Fruit fly (Drosophila melanogaster) whole organism, embryonic: ENCODE results near the gene ens.

Experiments used
- Adf1 ChIP-seq: fragments of 200-800 bp; sonication (Bioruptor generic); IDR thresholded peaks from 2 replicates; pipeline ENCODE4 v1.3.6; 2022; ENCODE audit warnings: missing biosample characterization, missing genetic modification characterization
- B-H2 ChIP-seq: fragments of 200-800 bp; sonication (Bioruptor generic); optimal IDR thresholded peaks from 2 replicates; lab custom pipeline; 2018; ENCODE audit warnings: missing biosample characterization, mild to moderate bottlenecking, missing genetic modification characterization
- BtbVII ChIP-seq: fragments of 200-800 bp; sonication (Bioruptor generic); optimal IDR thresholded peaks from 3 replicates; lab custom pipeline; 2017; ENCODE audit warnings: missing biosample characterization, mild to moderate bottlenecking, missing genetic modification characterization
- CG10274 ChIP-seq: fragments of 200-800 bp; sonication (Bioruptor generic); optimal IDR thresholded peaks from 3 replicates; lab custom pipeline; 2017; ENCODE audit warnings: missing biosample characterization, mild to moderate bottlenecking, missing genetic modification characterization
- CG11456 ChIP-seq: fragments of 200-800 bp; sonication (Bioruptor generic); IDR thresholded peaks from 3 replicates; pipeline ENCODE4 v1.3.6; 2022; ENCODE audit warnings: missing biosample characterization, missing genetic modification characterization
- CG12219 ChIP-seq: fragments of 200-800 bp; sonication (Bioruptor generic); optimal IDR thresholded peaks from 3 replicates; lab custom pipeline; 2018; ENCODE audit warnings: missing biosample characterization, mild to moderate bottlenecking, missing genetic modification characterization
- CG15269 ChIP-seq: fragments of 200-800 bp; sonication (Bioruptor generic); optimal IDR thresholded peaks from 2 replicates; lab custom pipeline; 2018; ENCODE audit warnings: missing biosample characterization, mild to moderate bottlenecking, missing genetic modification characterization, moderate library complexity
- CG1529 ChIP-seq: fragments of 200-800 bp; sonication (Bioruptor generic); optimal IDR thresholded peaks from 3 replicates; lab custom pipeline; 2018; ENCODE audit warnings: missing biosample characterization, missing genetic modification characterization
- CG15601 ChIP-seq: fragments of 200-800 bp; sonication (Bioruptor generic); optimal IDR thresholded peaks from 3 replicates; lab custom pipeline; 2019; ENCODE audit warnings: missing biosample characterization, mild to moderate bottlenecking, missing genetic modification characterization, moderate library complexity
- CG1647 ChIP-seq: fragments of 200-800 bp; sonication (Bioruptor generic); optimal IDR thresholded peaks from 3 replicates; lab custom pipeline; 2016; ENCODE audit warnings: missing biosample characterization, missing genetic modification characterization
- CG17912 ChIP-seq: fragments of 200-800 bp; sonication (Bioruptor generic); optimal IDR thresholded peaks from 2 replicates; lab custom pipeline; 2018; ENCODE audit warnings: missing biosample characterization, mild to moderate bottlenecking, missing genetic modification characterization
- CG18764 ChIP-seq: fragments of 200-800 bp; sonication (Bioruptor generic); optimal IDR thresholded peaks from 3 replicates; lab custom pipeline; 2016; ENCODE audit warnings: missing biosample characterization, missing genetic modification characterization
- CG2889 ChIP-seq: fragments of 200-800 bp; sonication (Bioruptor generic); IDR thresholded peaks from 3 replicates; pipeline ENCODE4 v1.3.6; 2022; ENCODE audit warnings: missing biosample characterization, missing genetic modification characterization
- CG3281 ChIP-seq: fragments of 200-800 bp; sonication (Bioruptor generic); optimal IDR thresholded peaks from 3 replicates; lab custom pipeline; 2017; ENCODE audit warnings: missing biosample characterization, mild to moderate bottlenecking, missing genetic modification characterization
- CG33557 ChIP-seq: fragments of 200-800 bp; sonication (Bioruptor generic); optimal IDR thresholded peaks from 2 replicates; lab custom pipeline; 2019; ENCODE audit warnings: missing biosample characterization, mild to moderate bottlenecking, missing genetic modification characterization, moderate library complexity
- CG6654 ChIP-seq: fragments of 200-800 bp; sonication (Bioruptor generic); optimal IDR thresholded peaks from 2 replicates; lab custom pipeline; 2017; ENCODE audit warnings: missing biosample characterization, mild to moderate bottlenecking, missing genetic modification characterization
- CG9876 ChIP-seq: fragments of 200-800 bp; sonication (Bioruptor generic); optimal IDR thresholded peaks from 2 replicates; lab custom pipeline; 2016; ENCODE audit warnings: missing biosample characterization, missing genetic modification characterization
- CTCF ChIP-seq: fragments of 200-800 bp; sonication (Bioruptor generic); optimal IDR thresholded peaks from 2 replicates; lab custom pipeline; 2017; ENCODE audit warnings: missing biosample characterization, mild to moderate bottlenecking, missing genetic modification characterization, moderate library complexity
- Dref ChIP-seq: fragments of 200-800 bp; sonication (Bioruptor generic); IDR thresholded peaks from 2 replicates; pipeline ENCODE4 v1.3.6; 2022; ENCODE audit warnings: missing biosample characterization, missing genetic modification characterization
- Gsc ChIP-seq: fragments of 200-800 bp; sonication (Bioruptor generic); IDR thresholded peaks from 2 replicates; pipeline ENCODE4 v1.3.6; 2022; ENCODE audit warnings: missing biosample characterization, missing genetic modification characterization
- HmgZ ChIP-seq: fragments of 200-800 bp; sonication (Bioruptor generic); optimal IDR thresholded peaks from 2 replicates; lab custom pipeline; 2018; ENCODE audit warnings: missing biosample characterization, mild to moderate bottlenecking, missing genetic modification characterization
- Hmx ChIP-seq: fragments of 200-800 bp; sonication (Bioruptor generic); optimal IDR thresholded peaks from 2 replicates; lab custom pipeline; 2016; ENCODE audit warnings: missing biosample characterization, missing genetic modification characterization
- Jarid2 ChIP-seq: fragments of 200-800 bp; sonication (Bioruptor generic); optimal IDR thresholded peaks from 3 replicates; lab custom pipeline; 2017; ENCODE audit warnings: mild to moderate bottlenecking, missing biosample characterization, missing genetic modification reagents, missing genetic modification characterization
- Nf-YA ChIP-seq: fragments of 200-800 bp; sonication (Bioruptor generic); IDR thresholded peaks from 2 replicates; pipeline ENCODE4 v1.3.6; 2022; ENCODE audit warnings: missing biosample characterization, missing genetic modification characterization
- Opbp ChIP-seq: fragments of 200-800 bp; sonication (Bioruptor generic); IDR thresholded peaks from 3 replicates; pipeline ENCODE4 v1.3.6; 2022; ENCODE audit warnings: missing biosample characterization, missing genetic modification characterization; ENCODE audit not compliant: partially characterized antibody
- Poxn ChIP-seq: fragments of 200-800 bp; sonication (Bioruptor generic); IDR thresholded peaks from 2 replicates; pipeline ENCODE4 v1.3.6; 2022; ENCODE audit warnings: missing biosample characterization, missing genetic modification characterization
- Taf1 ChIP-seq: fragments of 200-800 bp; sonication (Bioruptor generic); IDR thresholded peaks from 2 replicates; pipeline ENCODE4 v1.3.6; 2022; ENCODE audit warnings: missing biosample characterization, missing genetic modification characterization
- Xrp1 ChIP-seq: fragments of 200-800 bp; sonication (Bioruptor generic); IDR thresholded peaks from 2 replicates; pipeline ENCODE4 v1.3.6; 2022; ENCODE audit warnings: missing biosample characterization, missing genetic modification characterization
- bsh ChIP-seq, 2 experiments: fragments of 200-800 bp; sonication (Bioruptor generic); optimal IDR thresholded peaks; 2 replicates each; lab custom pipeline; 2017 to 2018; ENCODE audit warnings: mild to moderate bottlenecking in 2 of 2, missing biosample characterization in 2 of 2, missing genetic modification characterization in 2 of 2, moderate library complexity in 1 of 2
- crp ChIP-seq, 2 experiments: fragments of 200-800 bp; sonication (Bioruptor generic); optimal IDR thresholded peaks; 2 replicates in 1 of 2; 3 replicates in 1 of 2; lab custom pipeline; 2017; ENCODE audit warnings: missing biosample characterization in 2 of 2, missing genetic modification characterization in 2 of 2, mild to moderate bottlenecking in 1 of 2, moderate library complexity in 1 of 2
- danr ChIP-seq: fragments of 200-800 bp; sonication (Bioruptor generic); IDR thresholded peaks from 2 replicates; pipeline ENCODE4 v1.3.6; 2022; ENCODE audit warnings: missing biosample characterization, missing genetic modification characterization
- en ChIP-seq: fragments of 200-800 bp; sonication (Bioruptor generic); optimal IDR thresholded peaks from 2 replicates; lab custom pipeline; 2016; ENCODE audit warnings: missing biosample characterization, missing genetic modification characterization
- eyg ChIP-seq: fragments of 200-800 bp; sonication (Bioruptor generic); optimal IDR thresholded peaks from 3 replicates; lab custom pipeline; 2016; ENCODE audit warnings: missing biosample characterization, missing genetic modification characterization
- gce ChIP-seq: fragments of 200-800 bp; sonication (Bioruptor generic); IDR thresholded peaks from 3 replicates; pipeline ENCODE4 v1.3.6; 2022; ENCODE audit warnings: missing biosample characterization, missing genetic modification characterization
- gsb ChIP-seq: fragments of 200-800 bp; sonication (Bioruptor generic); IDR thresholded peaks from 2 replicates; pipeline ENCODE4 v1.3.6; 2022; ENCODE audit warnings: missing biosample characterization, missing genetic modification characterization
- gsb-n ChIP-seq: fragments of 200-800 bp; sonication (Bioruptor generic); optimal IDR thresholded peaks from 3 replicates; lab custom pipeline; 2018; ENCODE audit warnings: missing biosample characterization, mild to moderate bottlenecking, missing genetic modification characterization
- lbe ChIP-seq: fragments of 200-800 bp; sonication (Bioruptor generic); optimal IDR thresholded peaks from 2 replicates; lab custom pipeline; 2016; ENCODE audit warnings: missing biosample characterization, mild to moderate bottlenecking, missing genetic modification characterization
- nau ChIP-seq: fragments of 200-800 bp; sonication (Bioruptor generic); optimal IDR thresholded peaks from 3 replicates; lab custom pipeline; 2017; ENCODE audit warnings: missing biosample characterization, mild to moderate bottlenecking, missing genetic modification characterization, missing genetic modification reagents
- nmo ChIP-seq: fragments of 200-800 bp; sonication (Bioruptor generic); optimal IDR thresholded peaks from 2 replicates; lab custom pipeline; 2018; ENCODE audit warnings: missing biosample characterization, mild to moderate bottlenecking, missing genetic modification characterization, moderate library complexity
- onecut ChIP-seq: fragments of 200-800 bp; sonication (Bioruptor generic); IDR thresholded peaks from 2 replicates; pipeline ENCODE4 v1.3.6; 2022; ENCODE audit warnings: missing biosample characterization, missing genetic modification characterization
- pros ChIP-seq: fragments of 200-800 bp; sonication (Bioruptor generic); optimal IDR thresholded peaks from 3 replicates; lab custom pipeline; 2019; ENCODE audit warnings: missing biosample characterization, mild to moderate bottlenecking, missing genetic modification characterization, moderate library complexity
- psq ChIP-seq: fragments of 200-800 bp; sonication (Bioruptor generic); optimal IDR thresholded peaks from 2 replicates; lab custom pipeline; 2017; ENCODE audit warnings: missing biosample characterization, missing genetic modification characterization
- pum ChIP-seq: fragments of 200-800 bp; sonication (Bioruptor generic); optimal IDR thresholded peaks from 2 replicates; lab custom pipeline; 2016; ENCODE audit warnings: missing biosample characterization, missing genetic modification characterization
- ranshi ChIP-seq: fragments of 200-800 bp; sonication (Bioruptor generic); IDR thresholded peaks from 2 replicates; pipeline ENCODE4 v1.3.6; 2022; ENCODE audit warnings: missing biosample characterization, missing genetic modification characterization
- sim ChIP-seq: fragments of 200-800 bp; sonication (Bioruptor generic); IDR thresholded peaks from 2 replicates; pipeline ENCODE4 v1.3.6; 2022; ENCODE audit warnings: missing biosample characterization, missing genetic modification characterization
- sima ChIP-seq: fragments of 200-800 bp; sonication (Bioruptor generic); optimal IDR thresholded peaks from 2 replicates; lab custom pipeline; 2016; ENCODE audit warnings: missing biosample characterization, missing genetic modification characterization
- stc ChIP-seq: fragments of 200-800 bp; sonication (Bioruptor generic); IDR thresholded peaks from 2 replicates; pipeline ENCODE4 v1.3.6; 2022; ENCODE audit warnings: missing biosample characterization, missing genetic modification characterization
- tio ChIP-seq: fragments of 200-800 bp; sonication (Bioruptor generic); optimal IDR thresholded peaks from 2 replicates; lab custom pipeline; 2017; ENCODE audit warnings: missing biosample characterization, missing genetic modification characterization, inconsistent platforms
- tll ChIP-seq, 2 experiments: fragments of 200-800 bp in 1 of 2; fragments of >200 bp in 1 of 2; sonication (Bioruptor generic) in 1 of 2; optimal IDR thresholded peaks; 2 replicates each; lab custom pipeline; 2017 to 2019; ENCODE audit warnings: missing biosample characterization in 2 of 2, missing genetic modification characterization in 2 of 2, mild to moderate bottlenecking in 1 of 2, moderate library complexity in 1 of 2
- twi ChIP-seq: fragments of 200-800 bp; optimal IDR thresholded peaks from 2 replicates; lab custom pipeline; 2019; ENCODE audit warnings: missing biosample characterization, mild to moderate bottlenecking, missing genetic modification characterization, moderate library complexity
- vnd ChIP-seq: fragments of 200-800 bp; sonication (Bioruptor generic); IDR thresholded peaks from 3 replicates; pipeline ENCODE4 v1.3.6; 2022; ENCODE audit warnings: missing biosample characterization, missing genetic modification characterization; ENCODE audit not compliant: partially characterized antibody

The ens gene

dm6 chr3L:4122185-4122767 is 12.1 kb downstream of the ens start, which contains the start of gene Chd64 (continued):
- peak; percentile 17 for TF ChIP-seq CG17912 (GFP tag; lab: Kevin White, UChicago)
- peak; percentile 8 for TF ChIP-seq psq
- TF ChIP-seq sim (GFP tag; lab: Robert Waterston, UW): no peak
- TF ChIP-seq pum (GFP tag; lab: Kevin White, UChicago): no peak
- TF ChIP-seq CG6654 (GFP tag; lab: Kevin White, UChicago): no peak
- TF ChIP-seq eyg: no peak
- no peak for TF ChIP-seq danr (GFP tag; lab: Robert Waterston, UW)
- 0 out of 2 replicates have a peak, but pooled peaks have one; percentile 14 for TF ChIP-seq stc (GFP tag; lab: Robert Waterston, UW)
- no peak for TF ChIP-seq tio
- TF ChIP-seq CG15269 (tag; lab: Kevin White, UChicago): peak; percentile 52
- no peak for TF ChIP-seq nau (GFP tag; lab: Kevin White, UChicago)
- TF ChIP-seq CTCF (GFP tag; lab: Kevin White, UChicago): no peak
- no peak for TF ChIP-seq gsb-n (tag; lab: Kevin White, UChicago)
- no peak for TF ChIP-seq twi (tag; lab: Kevin White, UChicago)
- TF ChIP-seq lbe (GFP tag; lab: Kevin White, UChicago): peak; percentile 83
- TF ChIP-seq CG2889: no peak
- no peak for TF ChIP-seq onecut (GFP tag; lab: Robert Waterston, UW)
- no peak for TF ChIP-seq CG1647 (GFP tag; lab: Kevin White, UChicago)
- no peak for TF ChIP-seq CG18764
- TF ChIP-seq Jarid2 (GFP tag; lab: Kevin White, UChicago): peak; percentile 90
- no peak for TF ChIP-seq Poxn (GFP tag; lab: Robert Waterston, UW)
- TF ChIP-seq Taf1 (GFP tag; lab: Robert Waterston, UW): no peak
- TF ChIP-seq B-H2 (GFP tag; lab: Kevin White, UChicago): peak; percentile 75
- no peak for TF ChIP-seq CG9876 (GFP tag; lab: Kevin White, UChicago)
- TF ChIP-seq Dref (GFP tag; lab: Robert Waterston, UW): no peak
- TF ChIP-seq Gsc (GFP tag; lab: Robert Waterston, UW): no peak
- TF ChIP-seq HmgZ (tag; lab: Kevin White, UChicago): peak; percentile 71
- no peak for TF ChIP-seq gce (GFP tag; lab: Robert Waterston, UW)
- TF ChIP-seq CG11456: peak; percentile 63; the same call in 2 of the 3 replicates
- TF ChIP-seq Opbp (GFP tag; lab: Robert Waterston, UW): peak; percentile 48; the same call in 1 of the 3 replicates
- no peak for TF ChIP-seq bsh (GFP tag; optimal IDR thresholded peaks at IDR 0.05; lab: Kevin White, UChicago)
- peak; percentile 29; the same call in 1 of the 2 replicates for TF ChIP-seq gsb (GFP tag; lab: Robert Waterston, UW)
- TF ChIP-seq pros (GFP tag; lab: Kevin White, UChicago): no peak
- no peak for TF ChIP-seq ranshi (GFP tag; lab: Robert Waterston, UW)
- no peak for TF ChIP-seq en
- no peak for TF ChIP-seq tll (GFP tag; optimal IDR thresholded peaks at IDR 0.05; lab: Kevin White, UChicago)
- peak; percentile 89 for TF ChIP-seq BtbVII (GFP tag; lab: Kevin White, UChicago)
- peak; percentile 19 for TF ChIP-seq CG1529
- TF ChIP-seq crp (GFP tag; optimal IDR thresholded peaks at IDR 0.05; lab: Kevin White, UChicago): peak in 1 of 2 experiments; percentile 76
- TF ChIP-seq Xrp1 (GFP tag; lab: Robert Waterston, UW): peak; percentile 11; the same call in 1 of the 2 replicates
- no peak for TF ChIP-seq Hmx (GFP tag; lab: Kevin White, UChicago)
- TF ChIP-seq Nf-YA (GFP tag; lab: Robert Waterston, UW): no peak
- no peak for TF ChIP-seq nmo
- peak; percentile 55 for TF ChIP-seq CG12219 (GFP tag; lab: Kevin White, UChicago)
- TF ChIP-seq vnd (GFP tag; lab: Robert Waterston, UW): no peak
- no peak for TF ChIP-seq sima (GFP tag; lab: Kevin White, UChicago)
- TF ChIP-seq CG3281 (GFP tag; lab: Kevin White, UChicago): peak; percentile 52
- TF ChIP-seq CG10274 (GFP tag; lab: Kevin White, UChicago): no peak
- no peak for TF ChIP-seq CG33557 (GFP tag; lab: Kevin White, UChicago)
- TF ChIP-seq CG15601 (tag; lab: Kevin White, UChicago): peak; percentile 32
- TF ChIP-seq Adf1 (GFP tag; lab: Robert Waterston, UW): peak; percentile 50; the same call in 1 of the 2 replicates
